Fruit fly (Drosophila melanogaster) whole organism, adult: ENCODE measurements around the gene Frl.

Experiments
- CG11617 ChIP-seq: fragments of 200-800 bp; sonication (Bioruptor generic); optimal IDR thresholded peaks from 2 replicates; lab custom pipeline; 2017; ENCODE audit warnings: mild to moderate bottlenecking, missing biosample characterization, missing genetic modification reagents, missing genetic modification characterization
- CG12768 ChIP-seq: fragments of 200-800 bp; sonication (Bioruptor generic); optimal IDR thresholded peaks from 2 replicates; lab custom pipeline; 2017; ENCODE audit warnings: missing biosample characterization, missing genetic modification characterization, mild to moderate bottlenecking, moderate library complexity, missing genetic modification reagents
- CG14711 ChIP-seq: fragments of 200-800 bp; sonication (Bioruptor generic); optimal IDR thresholded peaks from 2 replicates; lab custom pipeline; 2018; ENCODE audit warnings: missing biosample characterization, mild to moderate bottlenecking, missing genetic modification characterization, moderate library complexity
- CG1620 ChIP-seq: fragments of 200-800 bp; sonication (Bioruptor generic); optimal IDR thresholded peaks from 2 replicates; lab custom pipeline; 2016; ENCODE audit warnings: missing biosample characterization, missing genetic modification characterization
- CG33017 ChIP-seq: fragments of 200-800 bp; sonication (Bioruptor generic); optimal IDR thresholded peaks from 2 replicates; lab custom pipeline; 2018; ENCODE audit warnings: missing biosample characterization, mild to moderate bottlenecking, missing genetic modification characterization, moderate library complexity
- CG5204 ChIP-seq: fragments of 200-800 bp; sonication (Bioruptor generic); optimal IDR thresholded peaks from 2 replicates; lab custom pipeline; 2016; ENCODE audit warnings: missing biosample characterization, missing genetic modification characterization
- CG7045 ChIP-seq: fragments of 200-800 bp; sonication (Bioruptor generic); optimal IDR thresholded peaks from 2 replicates; lab custom pipeline; 2017; ENCODE audit warnings: missing biosample characterization, mild to moderate bottlenecking, missing genetic modification characterization
- CG7101 ChIP-seq: fragments of 200-800 bp; sonication (Bioruptor generic); optimal IDR thresholded peaks from 2 replicates; lab custom pipeline; 2018; ENCODE audit warnings: missing biosample characterization, mild to moderate bottlenecking, missing genetic modification characterization, moderate library complexity
- Clk ChIP-seq: fragments of 200-800 bp; sonication (Bioruptor generic); optimal IDR thresholded peaks from 2 replicates; lab custom pipeline; 2017; ENCODE audit warnings: missing biosample characterization, missing genetic modification characterization
- Crg-1 ChIP-seq: fragments of 200-800 bp; sonication (Bioruptor generic); optimal IDR thresholded peaks from 2 replicates; lab custom pipeline; 2016; ENCODE audit warnings: missing biosample characterization, missing genetic modification characterization
- Hr96 ChIP-seq: fragments of 200-800 bp; sonication (Bioruptor generic); optimal IDR thresholded peaks from 2 replicates; lab custom pipeline; 2016; ENCODE audit warnings: missing biosample characterization, missing genetic modification characterization
- Mnt ChIP-seq: fragments of 200-800 bp; sonication (Bioruptor generic); optimal IDR thresholded peaks from 2 replicates; lab custom pipeline; 2016; ENCODE audit warnings: missing biosample characterization, mild to moderate bottlenecking, missing genetic modification characterization
- bab1 ChIP-seq: fragments of 200-800 bp; sonication (Bioruptor generic); optimal IDR thresholded peaks from 3 replicates; lab custom pipeline; 2019; ENCODE audit warnings: missing biosample characterization, mild to moderate bottlenecking, missing genetic modification characterization, moderate library complexity
- cic ChIP-seq: fragments of 200-800 bp; sonication (Bioruptor generic); optimal IDR thresholded peaks from 2 replicates; lab custom pipeline; 2017; ENCODE audit warnings: missing biosample characterization, mild to moderate bottlenecking, missing genetic modification characterization, moderate library complexity
- cnc ChIP-seq, 2 experiments: fragments of >200 bp; optimal IDR thresholded peaks; 2 replicates each; lab custom pipeline; 2017
- kay ChIP-seq: fragments of 200-800 bp; sonication (Bioruptor generic); peaks from one replicate; lab custom pipeline; 2016; ENCODE audit warnings: missing biosample characterization, missing genetic modification characterization, borderline replicate concordance
- ovo ChIP-seq: fragments of 200-800 bp; sonication (Bioruptor generic); optimal IDR thresholded peaks from 2 replicates; lab custom pipeline; 2016; ENCODE audit warnings: missing biosample characterization, missing genetic modification characterization
- pad ChIP-seq: fragments of 200-800 bp; sonication (Bioruptor generic); optimal IDR thresholded peaks from 3 replicates; lab custom pipeline; 2017; ENCODE audit warnings: missing biosample characterization, missing genetic modification characterization, mild to moderate bottlenecking, moderate library complexity, missing genetic modification reagents
- tj ChIP-seq: fragments of 200-800 bp; sonication (Bioruptor generic); optimal IDR thresholded peaks from 3 replicates; lab custom pipeline; 2017; ENCODE audit warnings: missing biosample characterization, mild to moderate bottlenecking, missing genetic modification characterization, moderate library complexity
- toe ChIP-seq: fragments of 200-800 bp; sonication (Bioruptor generic); optimal IDR thresholded peaks from 2 replicates; lab custom pipeline; 2016; ENCODE audit warnings: missing biosample characterization, missing genetic modification characterization

The Frl gene

DNA sequence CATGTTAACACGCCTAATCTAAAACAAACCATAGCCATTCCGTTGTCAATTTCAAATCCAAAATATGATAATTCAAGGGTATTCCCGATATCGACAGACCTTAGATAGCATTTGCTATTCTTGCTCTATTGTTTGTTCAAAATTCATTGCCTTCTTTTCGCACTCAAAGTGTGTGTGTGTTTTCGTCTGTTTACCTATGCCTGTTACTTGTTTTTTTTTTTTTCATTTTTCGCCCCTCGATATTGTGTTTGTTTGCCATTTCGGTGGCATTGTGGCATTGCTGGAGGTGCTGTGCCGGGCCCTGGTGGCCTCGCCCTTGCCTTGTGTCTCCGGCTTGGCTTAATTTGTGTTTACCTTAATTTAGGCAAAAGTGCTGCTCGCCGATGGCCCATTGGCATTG is 3.8 kb downstream of the Frl start:
- TF ChIP-seq CG33017 (tag; lab: Kevin White, UChicago) (no peak), CG1620 (GFP tag; lab: Kevin White, UChicago) (no peak), cic (GFP tag; lab: Kevin White, UChicago) (no peak), tj (GFP tag; lab: Kevin White, UChicago) (no peak), bab1 (GFP tag; lab: Kevin White, UChicago) (no peak), CG11617 (GFP tag; lab: Kevin White, UChicago) (no peak), pad (no peak), Hr96 (GFP tag; lab: Kevin White, UChicago) (no peak), CG7101 (tag; lab: Kevin White, UChicago) (no peak), ovo (GFP tag; lab: Kevin White, UChicago) (no peak), toe (GFP tag; lab: Kevin White, UChicago) (no peak), CG12768 (GFP tag; lab: Kevin White, UChicago) (no peak), kay (no peak), CG14711 (no peak), CG7045 (no peak), Clk (no peak), CG5204 (GFP tag; lab: Kevin White, UChicago) (no peak), Mnt (no peak)

DNA sequence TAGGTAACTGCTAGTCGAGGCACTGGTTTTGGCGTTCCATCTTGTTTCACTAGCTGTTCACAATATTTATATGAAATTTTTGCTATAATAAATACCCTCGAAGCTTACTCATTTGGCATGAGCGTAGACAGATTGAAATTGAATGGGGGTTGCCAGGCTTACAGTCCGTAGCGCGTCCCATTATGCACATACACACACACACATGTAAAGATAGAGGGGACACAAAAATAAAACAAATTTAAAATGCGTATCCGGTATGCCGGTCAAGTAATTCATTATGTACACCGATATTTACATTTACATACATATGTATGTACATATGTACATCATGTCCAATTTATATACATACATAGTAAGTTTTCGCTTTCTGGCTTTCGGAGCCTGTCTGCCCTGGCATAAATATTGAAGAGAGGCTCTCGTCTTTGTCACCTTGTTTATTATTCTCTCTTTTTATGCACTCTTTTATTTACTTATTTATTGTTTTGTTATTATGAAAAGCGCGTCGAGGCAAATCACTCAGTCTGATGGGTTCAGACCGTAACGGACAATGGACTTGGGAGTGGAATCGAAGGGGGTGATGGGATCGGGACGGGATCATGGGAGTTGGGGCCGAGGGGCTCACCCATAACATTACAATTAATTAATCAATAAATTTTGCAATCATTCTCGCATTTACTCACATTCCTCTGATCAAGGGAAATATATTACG is 6.4 kb downstream of the Frl start:
- TF ChIP-seq Mnt = no peak
- TF ChIP-seq ovo (GFP tag; lab: Kevin White, UChicago) = no peak
- TF ChIP-seq Crg-1 (GFP tag; lab: Kevin White, UChicago) = no peak
- TF ChIP-seq CG11617 (GFP tag; lab: Kevin White, UChicago) = no peak
- TF ChIP-seq CG14711 = peak; percentile 6
- no peak for TF ChIP-seq CG1620 (GFP tag; lab: Kevin White, UChicago)
- TF ChIP-seq toe (GFP tag; lab: Kevin White, UChicago) = no peak
- no peak for TF ChIP-seq CG33017 (tag; lab: Kevin White, UChicago)
- TF ChIP-seq Hr96 (GFP tag; lab: Kevin White, UChicago) = no peak

DNA sequence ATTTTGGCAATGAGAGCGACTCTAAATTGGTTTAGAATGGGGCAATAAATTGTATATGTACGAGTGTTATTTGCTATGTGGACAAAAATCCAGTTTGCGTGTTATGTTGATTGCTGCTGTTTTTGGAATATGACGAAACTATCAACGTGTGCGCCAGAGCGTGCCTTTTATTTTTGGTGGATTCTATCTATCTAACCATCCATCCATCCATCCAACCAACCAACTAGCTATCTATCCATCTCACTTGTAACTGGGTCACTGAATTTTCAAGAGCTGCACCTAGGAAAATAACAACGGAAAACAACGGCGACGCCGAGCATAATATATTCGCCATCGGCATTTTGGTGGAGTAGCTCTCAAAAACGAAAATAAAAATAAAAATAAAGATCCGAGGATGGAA is 9.7 kb downstream of the Frl start:
- no peak for TF ChIP-seq CG7101 (tag; lab: Kevin White, UChicago)
- TF ChIP-seq CG12768 (GFP tag; lab: Kevin White, UChicago) = no peak
- no peak for TF ChIP-seq Crg-1 (GFP tag; lab: Kevin White, UChicago)
- TF ChIP-seq CG14711 = no peak
- TF ChIP-seq bab1 (GFP tag; lab: Kevin White, UChicago) = no peak
- no peak for TF ChIP-seq ovo (GFP tag; lab: Kevin White, UChicago)
- TF ChIP-seq CG33017 (tag; lab: Kevin White, UChicago) = no peak
- no peak for TF ChIP-seq CG1620 (GFP tag; lab: Kevin White, UChicago)
- TF ChIP-seq cic (GFP tag; lab: Kevin White, UChicago) = no peak
- TF ChIP-seq CG5204 (GFP tag; lab: Kevin White, UChicago) = no peak

DNA sequence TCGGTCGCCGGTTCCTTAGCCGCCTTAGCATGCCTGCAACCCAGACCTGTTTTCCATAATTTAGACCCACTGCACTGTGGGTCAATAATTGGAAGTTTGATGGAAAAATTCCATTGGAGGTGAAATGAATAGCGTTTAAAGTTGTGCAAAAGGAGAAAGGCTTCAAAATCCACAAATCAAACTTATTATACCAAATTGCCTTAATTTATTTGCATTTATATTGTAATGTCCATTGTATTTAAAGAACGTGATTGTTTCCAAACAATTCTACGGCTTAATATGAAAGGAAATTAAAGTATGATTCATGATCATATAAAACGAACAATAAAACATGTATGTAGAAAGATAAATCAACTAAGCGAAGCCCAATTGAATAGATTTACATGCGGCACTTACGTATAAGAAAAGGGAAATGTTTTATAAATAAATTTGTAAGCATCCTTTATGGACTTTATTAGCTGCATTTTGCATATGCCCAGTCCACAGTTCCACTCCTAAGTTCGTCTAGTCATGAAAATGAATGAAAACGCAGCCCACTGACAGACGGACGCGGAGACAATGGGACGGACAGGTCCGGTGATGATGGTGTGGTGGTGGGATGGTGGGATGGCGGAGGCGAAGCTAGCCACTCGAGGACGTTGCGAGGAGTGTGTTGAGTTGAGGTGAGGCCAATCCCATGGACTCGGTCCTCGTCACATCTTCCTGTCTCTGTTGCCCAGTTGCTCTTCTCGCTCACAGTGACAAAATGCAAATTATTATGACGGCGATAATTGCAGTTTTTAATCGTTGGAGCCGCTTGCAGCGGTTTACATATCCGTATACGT is 10.4 kb downstream of the Frl start:
- TF ChIP-seq CG7101 (tag; lab: Kevin White, UChicago) (no peak), CG7045 (no peak), Crg-1 (GFP tag; lab: Kevin White, UChicago) (no peak), kay (no peak), ovo (GFP tag; lab: Kevin White, UChicago) (no peak), CG1620 (GFP tag; lab: Kevin White, UChicago) (no peak), Hr96 (GFP tag; lab: Kevin White, UChicago) (no peak), toe (GFP tag; lab: Kevin White, UChicago) (no peak), tj (GFP tag; lab: Kevin White, UChicago) (no peak), bab1 (GFP tag; lab: Kevin White, UChicago) (no peak), CG12768 (GFP tag; lab: Kevin White, UChicago) (no peak), Clk (no peak)

DNA sequence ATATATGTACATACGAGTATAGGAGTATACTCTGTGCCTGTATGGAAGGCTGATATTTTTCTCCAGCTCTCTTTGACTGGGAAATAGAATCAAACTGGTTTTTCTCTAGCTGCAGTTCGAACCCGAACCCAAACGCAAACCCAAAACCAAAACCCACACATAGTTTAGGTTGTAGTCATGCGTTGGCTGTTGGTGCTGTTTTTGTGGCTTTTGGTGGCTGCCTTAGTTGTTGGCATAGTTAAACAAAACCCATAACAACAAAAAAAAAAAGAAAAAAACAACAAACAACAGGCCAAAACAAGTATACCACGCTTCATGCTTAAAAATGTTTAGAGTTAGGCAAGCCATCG is 11.0 kb downstream of the Frl start:
- no peak for TF ChIP-seq pad
- no peak for TF ChIP-seq ovo (GFP tag; lab: Kevin White, UChicago)
- no peak for TF ChIP-seq CG14711
- TF ChIP-seq bab1 (GFP tag; lab: Kevin White, UChicago) = no peak
- no peak for TF ChIP-seq CG7045
- no peak for TF ChIP-seq Hr96 (GFP tag; lab: Kevin White, UChicago)
- TF ChIP-seq CG5204 (GFP tag; lab: Kevin White, UChicago) = no peak
- no peak for TF ChIP-seq CG33017 (tag; lab: Kevin White, UChicago)
- no peak for TF ChIP-seq Clk
- no peak for TF ChIP-seq CG12768 (GFP tag; lab: Kevin White, UChicago)
- no peak for TF ChIP-seq cnc (optimal IDR thresholded peaks at IDR 0.05; lab: Kevin White, UChicago)
- TF ChIP-seq kay = no peak
- TF ChIP-seq Crg-1 (GFP tag; lab: Kevin White, UChicago) = no peak

DNA sequence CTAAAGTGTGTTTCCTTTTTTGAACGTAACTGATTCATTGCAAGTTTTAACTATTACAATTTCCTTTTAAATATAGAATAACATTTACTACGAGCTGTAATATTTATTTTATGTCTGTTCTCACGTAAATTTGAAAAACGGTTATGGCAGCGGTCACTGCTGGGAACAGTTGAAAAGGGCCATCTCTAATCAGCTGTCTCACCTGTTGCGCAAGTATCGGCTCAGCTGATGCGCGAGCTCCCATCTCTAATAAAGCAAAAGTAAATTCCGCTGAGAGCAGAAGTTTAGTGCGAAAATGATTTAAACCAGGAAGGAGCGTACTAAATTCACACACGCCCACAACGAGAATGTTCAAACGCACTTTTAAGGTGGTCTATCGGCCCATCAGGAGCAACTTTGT is 18.6 kb downstream of the Frl start, which contains the start of gene Pex1:
Gene Pex1, plus strand, starts transcription at position 272 of the 400 bp plus-strand sequence.
- TF ChIP-seq CG7101 (tag; lab: Kevin White, UChicago) = no peak
- TF ChIP-seq tj (GFP tag; lab: Kevin White, UChicago) = peak; percentile 60
- TF ChIP-seq bab1 (GFP tag; lab: Kevin White, UChicago) = peak; percentile 63
- no peak for TF ChIP-seq Clk
- no peak for TF ChIP-seq CG12768 (GFP tag; lab: Kevin White, UChicago)
